Fruit fly (Drosophila melanogaster) whole organism, prepupa: ENCODE measurements around the gene zfh1.

ENCODE experiments used
- CG10669 ChIP-seq: fragments of 200-800 bp; sonication (Bioruptor generic); optimal IDR thresholded peaks from 3 replicates; lab custom pipeline; 2018; ENCODE audit warnings: missing biosample characterization, mild to moderate bottlenecking, missing genetic modification characterization, moderate library complexity
- CG11294 ChIP-seq: fragments of 200-800 bp; sonication (Bioruptor generic); IDR thresholded peaks from 2 replicates; pipeline ENCODE4 v1.3.6; 2022; ENCODE audit warnings: missing biosample characterization, missing genetic modification characterization
- CG11762 ChIP-seq: fragments of 200-800 bp; sonication (Bioruptor generic); optimal IDR thresholded peaks from 3 replicates; lab custom pipeline; 2016; ENCODE audit warnings: missing biosample characterization, missing genetic modification characterization; ENCODE audit not compliant: insufficient read depth
- CG15336 ChIP-seq: fragments of 200-800 bp; sonication (Bioruptor generic); IDR thresholded peaks from 2 replicates; pipeline ENCODE4 v1.3.6; 2022; ENCODE audit warnings: missing biosample characterization, missing genetic modification characterization
- CG1621 ChIP-seq: fragments of 200-800 bp; sonication (Bioruptor generic); optimal IDR thresholded peaks from 3 replicates; lab custom pipeline; 2018; ENCODE audit warnings: missing biosample characterization, mild to moderate bottlenecking, missing genetic modification characterization
- CG16779 ChIP-seq: fragments of 200-800 bp; sonication (Bioruptor generic); optimal IDR thresholded peaks from 3 replicates; lab custom pipeline; 2017; ENCODE audit warnings: missing biosample characterization, mild to moderate bottlenecking, missing genetic modification characterization
- CG31627 ChIP-seq: fragments of 200-800 bp; sonication (Bioruptor generic); optimal IDR thresholded peaks from 3 replicates; lab custom pipeline; 2016; ENCODE audit warnings: missing biosample characterization, missing genetic modification characterization
- CG32006 ChIP-seq: fragments of 200-800 bp; sonication (Bioruptor generic); optimal IDR thresholded peaks from 3 replicates; lab custom pipeline; 2017; ENCODE audit warnings: missing biosample characterization, mild to moderate bottlenecking, missing genetic modification characterization
- CG3919 ChIP-seq: fragments of 200-800 bp; sonication (Bioruptor generic); optimal IDR thresholded peaks from 3 replicates; lab custom pipeline; 2016; ENCODE audit warnings: missing biosample characterization, missing genetic modification characterization
- CG6163 ChIP-seq: fragments of 200-800 bp; sonication (Bioruptor generic); IDR thresholded peaks from 3 replicates; pipeline ENCODE4 v1.3.6; 2022; ENCODE audit warnings: missing biosample characterization, missing genetic modification characterization
- CG6276 ChIP-seq: fragments of 200-800 bp; sonication (Bioruptor generic); optimal IDR thresholded peaks from 2 replicates; lab custom pipeline; 2017; ENCODE audit warnings: missing biosample characterization, mild to moderate bottlenecking, missing genetic modification characterization
- CG6792 ChIP-seq: fragments of 200-800 bp; sonication (Bioruptor generic); optimal IDR thresholded peaks from 3 replicates; lab custom pipeline; 2016; ENCODE audit warnings: missing biosample characterization, missing genetic modification characterization
- CG6808 ChIP-seq: fragments of 200-800 bp; sonication (Bioruptor generic); optimal IDR thresholded peaks from 3 replicates; lab custom pipeline; 2017; ENCODE audit warnings: missing biosample characterization, missing genetic modification characterization, mild to moderate bottlenecking, moderate library complexity, missing genetic modification reagents
- CG6854 ChIP-seq: fragments of 200-800 bp; sonication (Bioruptor generic); optimal IDR thresholded peaks from 2 replicates; lab custom pipeline; 2017; ENCODE audit warnings: missing biosample characterization, mild to moderate bottlenecking, missing genetic modification characterization
- CG7368 ChIP-seq: fragments of 200-800 bp; sonication (Bioruptor generic); optimal IDR thresholded peaks from 3 replicates; lab custom pipeline; 2016; ENCODE audit warnings: missing biosample characterization, missing genetic modification characterization
- CG8119 ChIP-seq: fragments of 200-800 bp; sonication (Bioruptor generic); IDR thresholded peaks from 3 replicates; pipeline ENCODE4 v1.3.6; 2022; ENCODE audit warnings: missing biosample characterization, missing genetic modification characterization
- CG8632 ChIP-seq: fragments of 200-800 bp; sonication (Bioruptor generic); optimal IDR thresholded peaks from 3 replicates; lab custom pipeline; 2016; ENCODE audit warnings: missing biosample characterization, missing genetic modification characterization
- CG9139 ChIP-seq: fragments of 200-800 bp; sonication (Bioruptor generic); optimal IDR thresholded peaks from 3 replicates; lab custom pipeline; 2017; ENCODE audit warnings: missing biosample characterization, mild to moderate bottlenecking, missing genetic modification characterization
- Eip78C ChIP-seq: fragments of 200-800 bp; sonication (Bioruptor generic); peaks from one replicate; lab custom pipeline; 2016; ENCODE audit warnings: missing biosample characterization, missing genetic modification characterization
- Eip93F ChIP-seq: fragments of 200-800 bp; sonication (Bioruptor generic); optimal IDR thresholded peaks from 2 replicates; lab custom pipeline; 2016; ENCODE audit warnings: missing biosample characterization, mild to moderate bottlenecking, missing genetic modification characterization
- Ets21C ChIP-seq: fragments of 200-800 bp; sonication (Bioruptor generic); optimal IDR thresholded peaks from 3 replicates; lab custom pipeline; 2016; ENCODE audit warnings: missing biosample characterization, missing genetic modification characterization
- Ets96B ChIP-seq: fragments of 200-800 bp; optimal IDR thresholded peaks from 2 replicates; lab custom pipeline; 2019; ENCODE audit warnings: missing biosample characterization, mild to moderate bottlenecking, missing genetic modification characterization, moderate library complexity
- Gug ChIP-seq: fragments of 200-800 bp; sonication (Bioruptor generic); IDR thresholded peaks from 2 replicates; pipeline ENCODE4 v1.3.6; 2022; ENCODE audit warnings: missing biosample characterization, missing genetic modification characterization
- Hr39 ChIP-seq: fragments of 200-800 bp; sonication (Bioruptor generic); optimal IDR thresholded peaks from 2 replicates; lab custom pipeline; 2016; ENCODE audit warnings: missing biosample characterization, missing genetic modification characterization
- Hr4 ChIP-seq: fragments of 200-800 bp; sonication (Bioruptor generic); optimal IDR thresholded peaks from 3 replicates; lab custom pipeline; 2016; ENCODE audit warnings: missing biosample characterization, missing genetic modification characterization
- Lpt ChIP-seq: fragments of 200-800 bp; sonication (Bioruptor generic); optimal IDR thresholded peaks from 3 replicates; lab custom pipeline; 2016; ENCODE audit warnings: missing biosample characterization, missing genetic modification characterization
- OdsH ChIP-seq: fragments of 200-800 bp; sonication (Bioruptor generic); optimal IDR thresholded peaks from 3 replicates; lab custom pipeline; 2016; ENCODE audit warnings: missing biosample characterization, missing genetic modification characterization
- Smox ChIP-seq: fragments of 200-800 bp; sonication (Bioruptor generic); optimal IDR thresholded peaks from 3 replicates; lab custom pipeline; 2016; ENCODE audit warnings: missing biosample characterization, missing genetic modification characterization
- Sox102F ChIP-seq: fragments of 200-800 bp; sonication (Bioruptor generic); optimal IDR thresholded peaks from 2 replicates; lab custom pipeline; 2016; ENCODE audit warnings: missing biosample characterization, mild to moderate bottlenecking, missing genetic modification characterization
- achi ChIP-seq: fragments of 200-800 bp; sonication (Bioruptor generic); optimal IDR thresholded peaks from 3 replicates; lab custom pipeline; 2016; ENCODE audit warnings: missing biosample characterization, missing genetic modification characterization
- cyc ChIP-seq: fragments of 200-800 bp; sonication (Bioruptor generic); optimal IDR thresholded peaks from 3 replicates; lab custom pipeline; 2016; ENCODE audit warnings: missing biosample characterization, missing genetic modification characterization
- dac ChIP-seq: fragments of 200-800 bp; sonication (Bioruptor generic); optimal IDR thresholded peaks from 2 replicates; lab custom pipeline; 2017; ENCODE audit warnings: missing biosample characterization, mild to moderate bottlenecking, missing genetic modification characterization
- dsx ChIP-seq: fragments of 200-800 bp; optimal IDR thresholded peaks from 3 replicates; lab custom pipeline; 2019; ENCODE audit warnings: missing biosample characterization, mild to moderate bottlenecking, missing genetic modification characterization, moderate library complexity; ENCODE audit not compliant: poor library complexity, severe bottlenecking
- eg ChIP-seq: fragments of 200-800 bp; sonication (Bioruptor generic); IDR thresholded peaks from 3 replicates; pipeline ENCODE4 v1.3.6; 2022; ENCODE audit warnings: missing biosample characterization, missing genetic modification characterization
- fd85E ChIP-seq: fragments of 200-800 bp; sonication (Bioruptor generic); optimal IDR thresholded peaks from 3 replicates; lab custom pipeline; 2016; ENCODE audit warnings: missing biosample characterization, missing genetic modification characterization
- fkh ChIP-seq: fragments of 200-800 bp; sonication (Bioruptor generic); optimal IDR thresholded peaks from 3 replicates; lab custom pipeline; 2017; ENCODE audit warnings: missing biosample characterization, mild to moderate bottlenecking, missing genetic modification characterization, moderate library complexity
- lz ChIP-seq: fragments of 200-800 bp; sonication (Bioruptor generic); optimal IDR thresholded peaks from 3 replicates; lab custom pipeline; 2016; ENCODE audit warnings: missing biosample characterization, missing genetic modification characterization
- net ChIP-seq: fragments of 200-800 bp; sonication (Bioruptor generic); optimal IDR thresholded peaks from 3 replicates; lab custom pipeline; 2016; ENCODE audit warnings: missing biosample characterization, missing genetic modification characterization
- pdm3 ChIP-seq: fragments of 200-800 bp; sonication (Bioruptor generic); optimal IDR thresholded peaks from 3 replicates; lab custom pipeline; 2016; ENCODE audit warnings: missing biosample characterization, missing genetic modification characterization
- salr ChIP-seq, 2 experiments: fragments of 200-800 bp; sonication (Bioruptor generic); optimal IDR thresholded peaks; 3 replicates each; lab custom pipeline; 2016 to 2018; ENCODE audit warnings: missing biosample characterization in 2 of 2, missing genetic modification characterization in 2 of 2, mild to moderate bottlenecking in 1 of 2
- spab ChIP-seq: fragments of 200-800 bp; sonication (Bioruptor generic); optimal IDR thresholded peaks from 2 replicates; lab custom pipeline; 2017; ENCODE audit warnings: missing biosample characterization, mild to moderate bottlenecking, missing genetic modification characterization, missing genetic modification reagents
- ss ChIP-seq, 2 experiments: fragments of 200-800 bp; sonication (Bioruptor generic); optimal IDR thresholded peaks; 2 replicates in 1 of 2; 3 replicates in 1 of 2; lab custom pipeline; 2017 to 2018; ENCODE audit warnings: mild to moderate bottlenecking in 2 of 2, missing biosample characterization in 2 of 2, missing genetic modification characterization in 2 of 2, moderate library complexity in 1 of 2
- svp ChIP-seq: fragments of 200-800 bp; sonication (Bioruptor generic); peaks from one replicate; lab custom pipeline; 2016; ENCODE audit warnings: missing biosample characterization, missing genetic modification characterization

Gene zfh1

DNA sequence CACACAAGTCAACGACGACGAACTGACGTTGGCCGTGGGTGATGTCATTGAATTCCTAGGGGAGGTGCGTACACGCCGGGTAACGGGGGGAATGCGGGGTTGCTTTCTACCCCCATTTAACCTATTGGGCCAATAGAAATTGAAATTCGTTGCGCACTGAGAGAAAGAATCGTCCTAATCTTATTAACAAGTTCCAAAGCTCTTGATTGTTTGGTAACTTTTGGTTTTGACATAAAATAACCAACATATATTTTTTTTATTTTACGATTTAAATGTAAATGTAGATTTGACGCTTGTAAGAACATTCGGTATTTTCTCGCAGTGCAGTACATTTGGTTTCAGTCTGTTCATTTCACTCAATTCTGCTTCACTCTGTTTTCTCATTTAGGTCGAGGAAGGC, 51.5 kb downstream of the zfh1 start (continued):
- TF ChIP-seq Smox (GFP tag; lab: Kevin White, UChicago) (peak; percentile 38), CG11294 (0 out of 2 replicates have a peak, but pooled peaks have one; percentile 14), dac (GFP tag; lab: Kevin White, UChicago) (no peak), CG6854 (GFP tag; lab: Kevin White, UChicago) (no peak), CG6792 (GFP tag; lab: Kevin White, UChicago) (peak; percentile 50), CG15336 (GFP tag; lab: Robert Waterston, UW) (peak; percentile 54), CG8119 (GFP tag; lab: Robert Waterston, UW) (0 out of 3 replicates have a peak, but pooled peaks have one; percentile 21), Gug (GFP tag; lab: Robert Waterston, UW) (no peak; the same call in 1 of the 2 replicates), fkh (GFP tag; lab: Kevin White, UChicago) (peak; percentile 21), CG1621 (tag; lab: Kevin White, UChicago) (no peak), achi (GFP tag; lab: Kevin White, UChicago) (peak; percentile 33), Ets21C (peak; percentile 12), Sox102F (GFP tag; lab: Kevin White, UChicago) (peak; percentile 43), OdsH (GFP tag; lab: Kevin White, UChicago) (peak; percentile 48), CG6276 (GFP tag; lab: Kevin White, UChicago) (no peak), Hr4 (GFP tag; lab: Kevin White, UChicago) (peak; percentile 51), pdm3 (peak; percentile 50), cyc (GFP tag; lab: Kevin White, UChicago) (peak; percentile 41), CG6163 (GFP tag; lab: Robert Waterston, UW) (peak; percentile 64), spab (GFP tag; lab: Kevin White, UChicago) (no peak), CG10669 (GFP tag; lab: Kevin White, UChicago) (peak; percentile 5), Eip93F (GFP tag; lab: Kevin White, UChicago) (no peak), dsx (peak; percentile 24), svp (GFP tag; lab: Kevin White, UChicago) (peak; percentile 73), CG9139 (GFP tag; lab: Kevin White, UChicago) (no peak), CG7368 (GFP tag; lab: Kevin White, UChicago) (no peak), CG11762 (GFP tag; lab: Kevin White, UChicago) (peak; percentile 1), lz (GFP tag; lab: Kevin White, UChicago) (peak; percentile 50)

- TF ChIP-seq Gug (GFP tag; lab: Robert Waterston, UW) (no peak), CG7368 (GFP tag; lab: Kevin White, UChicago) (no peak), salr (GFP tag; optimal IDR thresholded peaks at IDR 0.05; lab: Kevin White, UChicago) (peak in 1 of 2 experiments; percentile 63), CG1621 (tag; lab: Kevin White, UChicago) (peak; percentile 75), CG10669 (GFP tag; lab: Kevin White, UChicago) (no peak), CG6808 (GFP tag; lab: Kevin White, UChicago) (no peak), CG8632 (GFP tag; lab: Kevin White, UChicago) (no peak), fkh (GFP tag; lab: Kevin White, UChicago) (peak; percentile 62)
Observed at dm6 chr3R:30820707-30821319, 55.1 kb downstream of the zfh1 start.

DNA sequence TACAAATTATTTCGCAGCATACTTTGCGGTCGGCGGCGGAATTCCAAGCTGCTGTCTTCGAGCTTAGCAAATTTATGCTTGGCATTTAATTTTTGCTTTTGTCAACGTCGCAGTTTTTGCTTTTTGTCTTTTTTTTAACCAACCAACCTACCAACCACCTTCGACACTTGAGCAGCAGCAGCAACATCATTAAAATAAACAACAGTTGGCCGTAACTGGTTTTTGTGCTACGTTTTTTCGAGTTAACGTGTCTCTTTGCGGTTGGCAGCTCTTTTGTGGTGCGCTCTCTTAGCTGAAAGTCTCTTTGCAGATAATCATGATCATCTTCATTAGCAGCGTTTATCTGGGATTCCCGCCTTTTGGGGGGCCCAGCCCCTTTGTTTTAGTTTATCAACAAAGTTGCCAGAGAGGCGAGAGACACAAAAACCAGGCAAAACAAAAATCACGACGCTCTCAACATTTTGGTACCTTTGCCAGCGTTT, 56.3 kb downstream of the zfh1 start:
- TF ChIP-seq CG6163 (GFP tag; lab: Robert Waterston, UW) (peak; percentile 52; the same call in 1 of the 3 replicates), eg (GFP tag; lab: Robert Waterston, UW) (peak; percentile 17; the same call in 1 of the 3 replicates), CG6854 (GFP tag; lab: Kevin White, UChicago) (peak; percentile 10), fd85E (GFP tag; lab: Kevin White, UChicago) (no peak), lz (GFP tag; lab: Kevin White, UChicago) (no peak), spab (GFP tag; lab: Kevin White, UChicago) (peak; percentile 50), Ets96B (peak; percentile 24), CG1621 (tag; lab: Kevin White, UChicago) (peak; percentile 69), achi (GFP tag; lab: Kevin White, UChicago) (peak; percentile 5), Hr39 (GFP tag; lab: Kevin White, UChicago) (no peak), CG3919 (GFP tag; lab: Kevin White, UChicago) (no peak), CG8632 (GFP tag; lab: Kevin White, UChicago) (no peak), Hr4 (GFP tag; lab: Kevin White, UChicago) (no peak), CG9139 (GFP tag; lab: Kevin White, UChicago) (peak; percentile 66), CG10669 (GFP tag; lab: Kevin White, UChicago) (peak; percentile 17), net (GFP tag; lab: Kevin White, UChicago) (peak; percentile 42), ss (GFP tag; optimal IDR thresholded peaks at IDR 0.05; lab: Kevin White, UChicago) (peak; percentile 78 to 84), CG16779 (tag; lab: Kevin White, UChicago) (peak; percentile 68), dsx (peak; percentile 97), pdm3 (no peak), CG6808 (GFP tag; lab: Kevin White, UChicago) (peak; percentile 68), Eip78C (GFP tag; lab: Kevin White, UChicago) (peak; percentile 68), CG31627 (GFP tag; lab: Kevin White, UChicago) (no peak), CG32006 (GFP tag; lab: Kevin White, UChicago) (no peak), Lpt (peak; percentile 8), salr (GFP tag; optimal IDR thresholded peaks at IDR 0.05; lab: Kevin White, UChicago) (no peak), CG15336 (GFP tag; lab: Robert Waterston, UW) (peak; percentile 7; the same call in 1 of the 2 replicates)
